Fruit fly (Drosophila melanogaster) whole organism, pupa: ENCODE data around the gene CG15040.

ENCODE experiments used
- CG10348 ChIP-seq: fragments of 200-800 bp; sonication (Bioruptor generic); IDR thresholded peaks from 2 replicates; pipeline ENCODE4 v1.3.6; 2022; ENCODE audit warnings: missing biosample characterization, missing genetic modification characterization
- CG14655 ChIP-seq: fragments of 200-800 bp; sonication (Bioruptor generic); optimal IDR thresholded peaks from 3 replicates; lab custom pipeline; 2017; ENCODE audit warnings: mild to moderate bottlenecking, missing biosample characterization, missing genetic modification reagents, missing genetic modification characterization
- CG15710 ChIP-seq: fragments of 200-800 bp; sonication (Bioruptor generic); optimal IDR thresholded peaks from 2 replicates; lab custom pipeline; 2018; ENCODE audit warnings: missing biosample characterization, mild to moderate bottlenecking, missing genetic modification characterization, moderate library complexity
- CG17806 ChIP-seq: fragments of 200-800 bp; sonication (Bioruptor generic); optimal IDR thresholded peaks from 2 replicates; lab custom pipeline; 2018; ENCODE audit warnings: missing biosample characterization, mild to moderate bottlenecking, missing genetic modification characterization, moderate library complexity
- CG34367 ChIP-seq: fragments of 200-800 bp; sonication (Bioruptor generic); optimal IDR thresholded peaks from 2 replicates; lab custom pipeline; 2018; ENCODE audit warnings: missing biosample characterization, mild to moderate bottlenecking, missing genetic modification characterization
- CG8159 ChIP-seq: fragments of 200-800 bp; sonication (Bioruptor generic); optimal IDR thresholded peaks from 3 replicates; lab custom pipeline; 2018; ENCODE audit warnings: missing biosample characterization, mild to moderate bottlenecking, missing genetic modification characterization, moderate library complexity
- D1 ChIP-seq: fragments of 200-800 bp; sonication (Bioruptor generic); optimal IDR thresholded peaks from 2 replicates; lab custom pipeline; 2018; ENCODE audit warnings: missing biosample characterization, mild to moderate bottlenecking, missing genetic modification characterization, moderate library complexity
- Ets98B ChIP-seq: fragments of 200-800 bp; sonication (Bioruptor generic); IDR thresholded peaks from 2 replicates; pipeline ENCODE4 v1.3.6; 2022; ENCODE audit warnings: missing biosample characterization, missing genetic modification characterization
- Snoo ChIP-seq: fragments of 200-800 bp; sonication (Bioruptor generic); optimal IDR thresholded peaks from 3 replicates; lab custom pipeline; 2017; ENCODE audit warnings: missing biosample characterization, mild to moderate bottlenecking, missing genetic modification characterization, inconsistent platforms

DNA sequence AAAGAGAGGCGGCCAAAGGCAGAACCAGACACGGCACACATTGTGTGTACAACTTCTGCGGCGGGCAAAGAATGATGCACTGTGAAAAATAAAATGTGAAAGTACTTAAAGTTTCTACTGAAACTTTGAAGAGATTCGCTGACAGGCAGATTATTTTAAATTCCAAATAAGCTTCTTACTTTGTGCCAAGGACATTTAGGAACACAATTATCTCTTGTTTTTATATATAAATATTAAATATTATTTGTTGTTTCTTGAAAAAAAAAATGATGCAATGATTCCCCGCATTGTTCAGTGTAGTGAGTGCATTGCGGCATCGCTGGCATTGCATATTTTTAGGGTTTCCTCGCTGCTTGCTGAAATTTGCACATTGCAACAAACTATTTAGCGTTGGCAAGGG, 52.4 kb downstream of the CG15040 start:
- TF ChIP-seq CG8159 (tag; lab: Kevin White, UChicago) = peak; percentile 6
- no peak for TF ChIP-seq CG17806 (tag; lab: Kevin White, UChicago)
- TF ChIP-seq CG14655 (GFP tag; lab: Kevin White, UChicago) = peak; percentile 33
- peak; percentile 1 for TF ChIP-seq CG15710 (tag; lab: Kevin White, UChicago)
- TF ChIP-seq Snoo (tag; lab: Kevin White, UChicago) = no peak
- TF ChIP-seq CG34367 (tag; lab: Kevin White, UChicago) = no peak
- TF ChIP-seq Ets98B (GFP tag; lab: Robert Waterston, UW) = peak; percentile 47
- no peak for TF ChIP-seq D1 (tag; lab: Kevin White, UChicago)
- TF ChIP-seq CG10348 = no peak
